Worm (Caenorhabditis elegans) whole organism, L4/young adult: ENCODE data around the gene F49F1.2.

Experiments used
- W03F9.2 ChIP-seq: fragments of 150-350 bp; optimal IDR thresholded peaks from 2 replicates; lab custom pipeline; 2014; ENCODE audit warnings: missing biosample characterization, missing genetic modification characterization
- him-1 ChIP-seq: sonication (generic microtip); optimal IDR thresholded peaks from 2 replicates; lab custom pipeline; 2016; ENCODE audit warnings: missing genotype, missing genetic modification reagents, missing genetic modification characterization, missing compliant biosample characterization

ce11 chrIV:4082599-4082998, 33.1 kb upstream of the F49F1.2 start:
- TF ChIP-seq W03F9.2 (tag; lab: Kevin White, UChicago), result no peak
- no peak for TF ChIP-seq him-1 (tag; lab: Kevin White, UChicago)
